Fruit fly (Drosophila melanogaster) Kc167 (cell line): Measurements from ENCODE around the gene lft.

Source experiments
- h ChIP-seq: fragments of >200 bp; optimal IDR thresholded peaks from 3 replicates; lab custom pipeline; 2018; ENCODE audit warnings: missing external identifiers
- insv ChIP-seq: fragments of >200 bp; optimal IDR thresholded peaks from 3 replicates; lab custom pipeline; 2018; ENCODE audit warnings: missing external identifiers

DNA sequence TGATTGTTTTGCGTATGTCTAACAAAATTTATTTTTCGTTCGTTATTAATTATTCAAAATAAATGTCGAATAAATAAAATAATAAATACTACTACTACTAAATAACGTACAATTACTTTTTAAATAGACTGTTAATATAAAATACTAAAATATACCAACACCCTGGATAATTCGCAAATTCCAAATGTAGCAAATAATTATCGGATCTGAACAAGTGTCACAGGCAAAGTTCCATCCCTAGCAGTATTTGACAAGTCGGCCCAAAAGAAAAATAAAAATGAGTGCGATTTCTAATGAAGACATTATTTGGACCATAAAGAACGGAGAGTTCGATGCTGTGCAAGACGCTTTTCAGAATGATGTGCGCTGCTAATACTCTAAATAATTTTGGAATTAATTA lies 22.9 kb upstream of the lft start, which contains the start of gene CG31715:
- TF ChIP-seq insv (no peak), h (lab: Kevin White, UChicago) (no peak)
